Worm (Caenorhabditis elegans): ENCODE results near the gene ZK930.4.

ce11 chrII:11874674-11875198, 31.6 kb upstream of the ZK930.4 start, which contains the start of the genes npp-3 and top-2:
- peak; percentile 94 for TF ChIP-seq ceh-39 (tag; optimal IDR thresholded peaks at IDR 0.05)
- no peak for TF ChIP-seq blmp-1 (tag; optimal IDR thresholded peaks at IDR 0.05)
- no peak for TF ChIP-seq bed-3 (GFP tag; optimal IDR thresholded peaks at IDR 0.05)
- no peak for TF ChIP-seq unc-39 (tag; optimal IDR thresholded peaks at IDR 0.05)
- no peak for TF ChIP-seq ztf-11 (tag; optimal IDR thresholded peaks at IDR 0.05)

Measured in whole organism, mixed stage, embryonic.